Fruit fly (Drosophila melanogaster) whole organism, pupa: ENCODE data around the gene CG13004.

ENCODE experiments used
- CG12605 ChIP-seq: fragments of 200-800 bp; sonication (Bioruptor generic); IDR thresholded peaks from 2 replicates; pipeline ENCODE4 v1.3.6; 2022; ENCODE audit warnings: missing biosample characterization, missing genetic modification characterization
- CG13204 ChIP-seq: fragments of 200-800 bp; sonication (Bioruptor generic); optimal IDR thresholded peaks from 2 replicates; lab custom pipeline; 2018; ENCODE audit warnings: missing biosample characterization, mild to moderate bottlenecking, missing genetic modification characterization, moderate library complexity
- CG34367 ChIP-seq: fragments of 200-800 bp; sonication (Bioruptor generic); optimal IDR thresholded peaks from 2 replicates; lab custom pipeline; 2018; ENCODE audit warnings: missing biosample characterization, mild to moderate bottlenecking, missing genetic modification characterization
- D1 ChIP-seq: fragments of 200-800 bp; sonication (Bioruptor generic); optimal IDR thresholded peaks from 2 replicates; lab custom pipeline; 2018; ENCODE audit warnings: missing biosample characterization, mild to moderate bottlenecking, missing genetic modification characterization, moderate library complexity
- EcR ChIP-seq: fragments of 200-800 bp; sonication (Bioruptor generic); optimal IDR thresholded peaks from 3 replicates; lab custom pipeline; 2019; ENCODE audit warnings: missing biosample characterization, missing genetic modification characterization, mild to moderate bottlenecking, moderate library complexity, missing genetic modification reagents
- rn ChIP-seq: fragments of 200-800 bp; sonication (Bioruptor generic); IDR thresholded peaks from 2 replicates; pipeline ENCODE4 v1.3.6; 2022; ENCODE audit warnings: missing biosample characterization, missing genetic modification characterization

dm6 chrX:16781055-16781454 is 54.3 kb downstream of the CG13004 start:
- TF ChIP-seq CG34367 (tag; lab: Kevin White, UChicago): no peak
- no peak for TF ChIP-seq EcR (GFP tag; lab: Kevin White, UChicago)
- TF ChIP-seq CG13204 (GFP tag; lab: Kevin White, UChicago): no peak
- TF ChIP-seq D1 (tag; lab: Kevin White, UChicago): no peak
- 0 out of 2 replicates have a peak, but pooled peaks have one; percentile 44 for TF ChIP-seq CG12605 (GFP tag; lab: Robert Waterston, UW)
- TF ChIP-seq rn (GFP tag; lab: Robert Waterston, UW): no peak
